Worm (Caenorhabditis elegans) whole organism, midembryonic: ENCODE measurements around the gene tram-1.

Experiments
- T22C8.4 ChIP-seq: fragments of 200-800 bp; sonication (Bioruptor generic); IDR thresholded peaks from 2 replicates; pipeline ENCODE4 v1.3.6; 2022; ENCODE audit warnings: missing genetic modification characterization, missing compliant biosample characterization
- flt-1 ChIP-seq: fragments of 200-800 bp; sonication (Bioruptor generic); IDR thresholded peaks from 2 replicates; pipeline ENCODE4 v1.3.6; 2022; ENCODE audit warnings: missing genetic modification characterization, missing compliant biosample characterization
- klf-2 ChIP-seq: fragments of 200-800 bp; sonication (Bioruptor generic); conservative IDR thresholded peaks from 2 replicates; pipeline ENCODE4 v1.3.6; 2022; ENCODE audit warnings: missing genetic modification reagents, missing genetic modification characterization, missing compliant biosample characterization

- TF ChIP-seq klf-2 (GFP tag; lab: Robert Waterston, UW) (no peak), flt-1 (GFP tag; lab: Robert Waterston, UW) (no peak), T22C8.4 (GFP tag; lab: Robert Waterston, UW) (no peak)
Observed at ce11 chrIV:10243276-10243675, 22.2 kb upstream of the tram-1 start, which contains the start of gene tkt-1.
